Fruit fly (Drosophila melanogaster): ENCODE results near the gene Clp.
A peak's percentile ranks its signal among the peaks of the same experiment; 100 is the strongest.

Gene Clp

DNA sequence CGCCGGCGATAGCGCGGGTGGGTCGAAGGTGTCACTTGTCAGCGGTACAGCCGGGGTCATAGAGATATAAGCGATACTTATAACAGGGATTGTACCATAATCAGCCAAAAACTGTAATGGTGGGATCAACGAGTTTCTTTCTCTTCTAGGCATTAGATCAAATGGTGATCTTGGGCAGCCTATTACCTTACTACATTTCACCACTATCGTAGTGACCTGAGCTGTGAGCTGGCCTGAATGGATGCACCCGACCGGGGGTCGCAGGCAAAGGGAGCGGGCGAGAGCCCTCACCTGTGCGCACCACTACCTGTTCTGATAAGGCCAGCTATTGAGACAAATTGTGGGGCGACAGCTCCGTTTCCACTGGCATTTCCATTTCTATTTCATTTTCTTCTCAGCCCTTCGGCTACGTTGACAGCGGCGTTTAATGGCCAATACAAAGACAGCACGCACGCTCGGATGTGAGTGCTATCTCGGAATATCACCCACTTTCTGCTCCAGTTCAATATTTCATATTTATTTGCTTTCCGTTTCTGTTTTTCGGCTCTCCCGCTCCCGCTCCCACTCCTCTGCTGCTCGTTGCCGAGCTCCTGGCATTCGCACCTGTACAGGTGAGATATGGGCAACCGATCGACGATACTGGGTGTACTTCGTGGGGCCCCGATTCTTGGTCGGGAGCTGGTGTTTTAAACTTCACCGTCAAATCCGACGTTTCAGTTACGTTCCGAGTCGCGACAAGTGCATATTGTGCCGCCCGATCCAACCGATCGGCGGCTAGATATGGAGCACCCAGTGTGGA, 37.1 kb downstream of the Clp start (continued):
- TF ChIP-seq CG11723 (GFP tag; optimal IDR thresholded peaks at IDR 0.05) (peak; percentile 50), CG31224 (GFP tag; IDR thresholded peaks at IDR 0.05) (peak; percentile 67), CrebB (tag; optimal IDR thresholded peaks at IDR 0.05) (peak; percentile 41), p53 (GFP tag; optimal IDR thresholded peaks at IDR 0.05) (no peak), ato (GFP tag; IDR thresholded peaks at IDR 0.05; ENCODE audit: partially characterized antibody) (no peak), CG18764 (GFP tag; optimal IDR thresholded peaks at IDR 0.05) (peak; percentile 40), gsb-n (tag; optimal IDR thresholded peaks at IDR 0.05) (peak; percentile 81), CG6854 (GFP tag; optimal IDR thresholded peaks at IDR 0.05) (no peak), CG11247 (GFP tag; IDR thresholded peaks at IDR 0.05) (peak; percentile 50; the same call in 1 of the 2 replicates), dpn (GFP tag; optimal IDR thresholded peaks at IDR 0.05) (peak; percentile 59 to 78), toy (GFP tag; IDR thresholded peaks at IDR 0.05) (no peak), unc-4 (GFP tag; IDR thresholded peaks at IDR 0.05; ENCODE audit: partially characterized antibody) (no peak), CG10274 (GFP tag; optimal IDR thresholded peaks at IDR 0.05) (peak; percentile 29), CG11504 (tag; optimal IDR thresholded peaks at IDR 0.05) (peak; percentile 86), sens-2 (GFP tag; IDR thresholded peaks at IDR 0.05) (peak; percentile 61), sens (GFP tag) (peak; percentile 89), CG6175 (GFP tag; IDR thresholded peaks at IDR 0.05) (no peak), CG10462 (GFP tag; optimal IDR thresholded peaks at IDR 0.05) (peak; percentile 34), Eip74EF (GFP tag; optimal IDR thresholded peaks at IDR 0.05) (peak in 1 of 2 experiments; percentile 77), CG4820 (GFP tag; optimal IDR thresholded peaks at IDR 0.05) (peak; percentile 78), hbn (GFP tag; IDR thresholded peaks at IDR 0.05; ENCODE audit: partially characterized antibody) (no peak), CoRest (tag; optimal IDR thresholded peaks at IDR 0.05) (peak; percentile 76), wdn (GFP tag; IDR thresholded peaks at IDR 0.05) (peak; percentile 77), CG9817 (tag; optimal IDR thresholded peaks at IDR 0.05) (peak; percentile 23), Abd-B (GFP tag; optimal IDR thresholded peaks at IDR 0.05) (peak; percentile 68), Hr3 (GFP tag; optimal IDR thresholded peaks at IDR 0.05) (peak; percentile 61), CG18262 (tag; optimal IDR thresholded peaks at IDR 0.05) (peak; percentile 83), CG8290 (GFP tag; optimal IDR thresholded peaks at IDR 0.05) (no peak), CG8290 (tag; optimal IDR thresholded peaks at IDR 0.05) (peak in 1 of 2 experiments; percentile 89), CG3281 (GFP tag; optimal IDR thresholded peaks at IDR 0.05) (peak; percentile 59), unpg (GFP tag; optimal IDR thresholded peaks at IDR 0.05) (peak; percentile 80), YL-1 (GFP tag; optimal IDR thresholded peaks at IDR 0.05) (no peak), ewg (GFP tag; optimal IDR thresholded peaks at IDR 0.05) (peak; percentile 77), CG3407 (GFP tag; optimal IDR thresholded peaks at IDR 0.05) (peak; percentile 71), CG2875 (GFP tag; optimal IDR thresholded peaks at IDR 0.05) (peak; percentile 83), D19A (tag; optimal IDR thresholded peaks at IDR 0.05) (peak; percentile 68), yki (optimal IDR thresholded peaks at IDR 0.05) (no peak), CG18599 (GFP tag; optimal IDR thresholded peaks at IDR 0.05) (peak; percentile 75), CG5953 (GFP tag; IDR thresholded peaks at IDR 0.05) (peak; percentile 73), otp (GFP tag; IDR thresholded peaks at IDR 0.05) (peak; percentile 89), esg (GFP tag; conservative IDR thresholded peaks at IDR 0.05) (peak; percentile 80), CG9932 (GFP tag; IDR thresholded peaks at IDR 0.05) (peak; percentile 40), CG3847 (GFP tag; IDR thresholded peaks at IDR 0.05) (peak; percentile 60), Hr39 (optimal IDR thresholded peaks at IDR 0.05) (no peak), CG12942 (GFP tag; optimal IDR thresholded peaks at IDR 0.05) (peak; percentile 47), CG30431 (GFP tag; optimal IDR thresholded peaks at IDR 0.05) (peak; percentile 81), CG11093 (GFP tag; IDR thresholded peaks at IDR 0.05) (peak; percentile 83; the same call in 2 of the 3 replicates), bcd (GFP tag; optimal IDR thresholded peaks at IDR 0.05) (peak; percentile 74), ash1 (GFP tag; optimal IDR thresholded peaks at IDR 0.05) (no peak), CG10654 (GFP tag; optimal IDR thresholded peaks at IDR 0.05) (peak; percentile 70)
